Worm (Caenorhabditis elegans) whole organism, early embryonic: ENCODE measurements around the gene C34C12.6.

ENCODE experiments used
- B0310.2 ChIP-seq: sonication (generic microtip); optimal IDR thresholded peaks from 2 replicates; lab custom pipeline; 2016; ENCODE audit warnings: mild to moderate bottlenecking, missing genetic modification characterization, missing compliant biosample characterization
- F13C5.2 ChIP-seq: sonication (generic microtip); optimal IDR thresholded peaks from 2 replicates; lab custom pipeline; 2017; ENCODE audit warnings: mild to moderate bottlenecking, missing genetic modification characterization, inconsistent platforms, missing compliant biosample characterization
- ama-1 ChIP-seq: fragments of 150-350 bp; optimal IDR thresholded peaks from 2 replicates; lab custom pipeline; 2014
- ceh-13 ChIP-seq: fragments of 200-800 bp; sonication (Bioruptor generic); optimal IDR thresholded peaks from 2 replicates; lab custom pipeline; 2018; ENCODE audit warnings: mild to moderate bottlenecking, missing genetic modification characterization, missing compliant biosample characterization
- ceh-36 ChIP-seq: sonication (generic microtip); optimal IDR thresholded peaks from 2 replicates; lab custom pipeline; 2016; ENCODE audit warnings: missing genetic modification characterization, inconsistent platforms, missing compliant biosample characterization
- ets-7 ChIP-seq: sonication (generic microtip); optimal IDR thresholded peaks from 2 replicates; lab custom pipeline; 2016; ENCODE audit warnings: missing genotype, missing genetic modification characterization, missing compliant biosample characterization
- flt-1 ChIP-seq: fragments of 200-800 bp; sonication (Bioruptor generic); IDR thresholded peaks from 2 replicates; pipeline ENCODE4 v1.3.6; 2022; ENCODE audit warnings: missing genetic modification characterization, missing compliant biosample characterization
- hmbx-1 ChIP-seq: sonication (generic microtip); optimal IDR thresholded peaks from 2 replicates; lab custom pipeline; 2016; ENCODE audit warnings: mild to moderate bottlenecking, missing genetic modification characterization, missing compliant biosample characterization
- hmg-4 ChIP-seq: fragments of 200-800 bp; sonication (Bioruptor generic); optimal IDR thresholded peaks from 2 replicates; lab custom pipeline; 2018; ENCODE audit warnings: mild to moderate bottlenecking, missing genetic modification characterization, missing compliant biosample characterization
- hnd-1 ChIP-seq: sonication (generic microtip); optimal IDR thresholded peaks from 2 replicates; lab custom pipeline; 2016; ENCODE audit warnings: missing genetic modification characterization, missing compliant biosample characterization
- pes-1 ChIP-seq: fragments of 200-800 bp; sonication (Bioruptor generic); IDR thresholded peaks from 2 replicates; pipeline ENCODE4 v1.3.6; 2022; ENCODE audit warnings: missing genetic modification reagents, missing genetic modification characterization, missing compliant biosample characterization
- sea-1 ChIP-seq: fragments of 200-800 bp; sonication (Bioruptor generic); conservative IDR thresholded peaks from 2 replicates; pipeline ENCODE4 v1.3.6; 2022; ENCODE audit warnings: missing genetic modification characterization, missing compliant biosample characterization
- tbx-11 ChIP-seq: fragments of 200-800 bp; sonication (Bioruptor generic); IDR thresholded peaks from 2 replicates; pipeline ENCODE4 v1.3.6; 2022; ENCODE audit warnings: missing genetic modification characterization, missing compliant biosample characterization
- tra-4 ChIP-seq: sonication (generic microtip); optimal IDR thresholded peaks from 2 replicates; lab custom pipeline; 2017; ENCODE audit warnings: missing genetic modification characterization, missing compliant biosample characterization

ce11 chrIII:3478795-3479398 is 3.5 kb upstream of the C34C12.6 start:
- TF ChIP-seq F13C5.2 (tag; lab: Kevin White, UChicago) (no peak), ama-1 (no peak), flt-1 (no peak), hmg-4 (no peak), hmbx-1 (tag; lab: Kevin White, UChicago) (no peak), hnd-1 (no peak), tbx-11 (GFP tag; lab: Robert Waterston, UW) (no peak), ceh-36 (no peak), pes-1 (GFP tag; lab: Robert Waterston, UW) (no peak), B0310.2 (tag; lab: Kevin White, UChicago) (no peak), ets-7 (no peak), sea-1 (GFP tag; lab: Robert Waterston, UW) (no peak), ceh-13 (GFP tag; lab: Kevin White, UChicago) (no peak), tra-4 (tag; lab: Kevin White, UChicago) (no peak)
